Worm (Caenorhabditis elegans): Measurements from ENCODE around the gene C54E4.1.
"Not testable (repeated sequence)": the region's sequence is repeated elsewhere in the genome, so short reads cannot be mapped to it uniquely, and the experiment has no call there.

Gene C54E4.1

ce11 chrIV:2216756-2217155, 41.4 kb downstream of the C54E4.1 start, which contains the start of gene T04C4.3:
Gene T04C4.3, minus strand, starts transcription at chrIV:2216856.
- not testable (repeated sequence) for TF ChIP-seq lsy-27 (tag; optimal IDR thresholded peaks at IDR 0.05; ENCODE audit: borderline replicate concordance, insufficient read depth); T07F8.4 (tag; optimal IDR thresholded peaks at IDR 0.05); snpc-4 (GFP tag; optimal IDR thresholded peaks at IDR 0.05); snpc-4 (tag; optimal IDR thresholded peaks at IDR 0.05)

- TF ChIP-seq hsf-1 (GFP tag; IDR thresholded peaks at IDR 0.05) (0 out of 2 replicates have a peak, but pooled peaks have one; percentile 19), ztf-6 (GFP tag; IDR thresholded peaks at IDR 0.05) (no peak), zfh-2 (GFP tag; conservative IDR thresholded peaks at IDR 0.05) (peak; percentile 85)
Observed at ce11 chrIV:2217260-2217659, 41.9 kb downstream of the C54E4.1 start.

DNA sequence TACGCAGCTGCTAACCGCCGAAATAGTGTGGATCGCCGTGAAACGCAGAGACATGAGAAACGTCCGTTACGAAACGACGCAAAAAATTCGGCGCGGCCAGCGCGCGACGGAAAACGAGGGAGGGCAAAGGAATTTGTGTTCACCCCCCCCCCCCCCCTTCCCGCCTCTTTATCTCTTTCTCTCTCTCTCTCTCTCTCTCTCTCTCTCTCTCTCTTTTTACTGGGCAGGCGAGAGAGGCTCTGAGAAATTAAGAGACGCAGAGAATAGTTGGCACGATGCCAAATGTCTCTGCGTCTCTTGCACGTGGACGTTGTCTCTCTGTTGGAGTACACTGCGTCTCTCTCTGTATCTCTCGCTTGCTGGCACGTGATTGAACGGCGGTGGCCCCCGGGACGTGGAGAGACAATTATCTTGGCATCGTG, 44.0 kb downstream of the C54E4.1 start:
- TF ChIP-seq hmg-20 (GFP tag; IDR thresholded peaks at IDR 0.05) (peak; percentile 76; the same call in 1 of the 2 replicates), K12H6.12 (tag; optimal IDR thresholded peaks at IDR 0.05) (peak; percentile 98), nhr-179 (tag; optimal IDR thresholded peaks at IDR 0.05) (no peak), lag-1 (GFP tag; IDR thresholded peaks at IDR 0.05) (peak; percentile 79; the same call in 1 of the 2 replicates), ceh-27 (GFP tag; optimal IDR thresholded peaks at IDR 0.05) (peak; percentile 86), unc-130 (GFP tag; optimal IDR thresholded peaks at IDR 0.05) (no peak), lin-40 (tag; optimal IDR thresholded peaks at IDR 0.05) (peak; percentile 98), ZK185.1 (tag; optimal IDR thresholded peaks at IDR 0.05; ENCODE audit: poor library complexity, severe bottlenecking) (peak; percentile 77), Y53F4B.3 (GFP tag; IDR thresholded peaks at IDR 0.05) (no peak), B0261.1 (tag; optimal IDR thresholded peaks at IDR 0.05) (peak; percentile 19), dpff-1 (tag; optimal IDR thresholded peaks at IDR 0.05) (peak; percentile 70), B0019.2 (GFP tag; conservative IDR thresholded peaks at IDR 0.05) (no peak), T26A5.8 (tag; optimal IDR thresholded peaks at IDR 0.05) (peak; percentile 23), ceh-79 (tag; optimal IDR thresholded peaks at IDR 0.05) (peak; percentile 58), madf-3 (GFP tag; IDR thresholded peaks at IDR 0.05) (peak; percentile 84), cebp-1 (GFP tag; IDR thresholded peaks at IDR 0.05) (0 out of 2 replicates have a peak, but pooled peaks have one; percentile 50), cebp-1 (tag; optimal IDR thresholded peaks at IDR 0.05) (peak; percentile 96), nhr-120 (GFP tag; IDR thresholded peaks at IDR 0.05) (0 out of 2 replicates have a peak, but pooled peaks have one; percentile 30), die-1 (tag; optimal IDR thresholded peaks at IDR 0.05) (peak; percentile 54), D2030.7 (GFP tag; IDR thresholded peaks at IDR 0.05) (no peak), ztf-26 (tag; optimal IDR thresholded peaks at IDR 0.05) (peak; percentile 99), F52B5.7 (tag; optimal IDR thresholded peaks at IDR 0.05) (peak; percentile 45), nfyb-1 (GFP tag; IDR thresholded peaks at IDR 0.05) (peak; percentile 96), bed-1 (GFP tag; IDR thresholded peaks at IDR 0.05) (no peak), egrh-3 (GFP tag; IDR thresholded peaks at IDR 0.05) (peak; percentile 98), C06A6.2 (GFP tag; conservative IDR thresholded peaks at IDR 0.05) (peak; percentile 98), unc-62 (GFP tag; optimal IDR thresholded peaks at IDR 0.05) (no peak), snpc-4 (GFP tag; optimal IDR thresholded peaks at IDR 0.05) (peak; percentile 26), snpc-4 (tag; optimal IDR thresholded peaks at IDR 0.05) (peak in 2 of 4 experiments; percentile 52 to 66), hrde-1 (tag; optimal IDR thresholded peaks at IDR 0.05; ENCODE audit: borderline replicate concordance) (no peak), tlf-1 (GFP tag; optimal IDR thresholded peaks at IDR 0.05) (peak; percentile 95), nhr-90 (tag; optimal IDR thresholded peaks at IDR 0.05) (peak; percentile 49), pbrm-1 (GFP tag; IDR thresholded peaks at IDR 0.05) (peak; percentile 92), B0035.1 (tag; optimal IDR thresholded peaks at IDR 0.05) (peak; percentile 68), ztf-3 (GFP tag; optimal IDR thresholded peaks at IDR 0.05) (peak; percentile 93), hlh-26 (GFP tag; conservative IDR thresholded peaks at IDR 0.05) (no peak), F37B4.10 (GFP tag; IDR thresholded peaks at IDR 0.05) (no peak), dox-1 (GFP tag; IDR thresholded peaks at IDR 0.05) (peak; percentile 96), sdz-38 (tag; optimal IDR thresholded peaks at IDR 0.05) (no peak), ztf-25 (GFP tag; IDR thresholded peaks at IDR 0.05) (no peak), lsy-27 (tag; optimal IDR thresholded peaks at IDR 0.05; ENCODE audit: borderline replicate concordance, insufficient read depth) (no peak)
